Fruit fly (Drosophila melanogaster): Measurements from ENCODE around the gene Sfp24Bc.

Gene Sfp24Bc

dm6 chr2L:3675770-3676169 lies 5.4 kb upstream of the Sfp24Bc start (continued):
- TF ChIP-seq Dek (tag; optimal IDR thresholded peaks at IDR 0.05) = no peak
- peak; percentile 29; the same call in 1 of the 2 replicates for TF ChIP-seq CG1024 (GFP tag; IDR thresholded peaks at IDR 0.05)
- TF ChIP-seq CG9876 (GFP tag; optimal IDR thresholded peaks at IDR 0.05) = no peak
- TF ChIP-seq bab2 (GFP tag; optimal IDR thresholded peaks at IDR 0.05) = no peak
- no peak for TF ChIP-seq CG3995 (GFP tag; optimal IDR thresholded peaks at IDR 0.05)
- no peak for TF ChIP-seq Mad (GFP tag; optimal IDR thresholded peaks at IDR 0.05)
- peak; percentile 57 for TF ChIP-seq CG1603 (tag; optimal IDR thresholded peaks at IDR 0.05)
- no peak for TF ChIP-seq HHEX (GFP tag; optimal IDR thresholded peaks at IDR 0.05)
- no peak for TF ChIP-seq vfl (GFP tag; optimal IDR thresholded peaks at IDR 0.05)
- TF ChIP-seq Sry-β (GFP tag; optimal IDR thresholded peaks at IDR 0.05) = no peak
- TF ChIP-seq Dbx (GFP tag; IDR thresholded peaks at IDR 0.05) = no peak
- TF ChIP-seq CG10654 (GFP tag; optimal IDR thresholded peaks at IDR 0.05) = no peak
- no peak for TF ChIP-seq ato (GFP tag; IDR thresholded peaks at IDR 0.05; ENCODE audit: partially characterized antibody)
- no peak for TF ChIP-seq Dll (GFP tag; IDR thresholded peaks at IDR 0.05; ENCODE audit: partially characterized antibody)
- no peak for TF ChIP-seq MBD-R2 (GFP tag; IDR thresholded peaks at IDR 0.05)
- TF ChIP-seq Gug (GFP tag; IDR thresholded peaks at IDR 0.05) = no peak
- no peak for TF ChIP-seq CG17359 (tag; optimal IDR thresholded peaks at IDR 0.05)
- TF ChIP-seq lola (GFP tag; optimal IDR thresholded peaks at IDR 0.05) = peak in 1 of 3 experiments; percentile 72
- no peak for TF ChIP-seq p53 (GFP tag; optimal IDR thresholded peaks at IDR 0.05)
- TF ChIP-seq CG13775 (GFP tag; optimal IDR thresholded peaks at IDR 0.05) = no peak
- TF ChIP-seq CG4820 (GFP tag; optimal IDR thresholded peaks at IDR 0.05) = peak; percentile 47
- no peak for TF ChIP-seq CG32532 (GFP tag; IDR thresholded peaks at IDR 0.05)
- TF ChIP-seq Hmx (GFP tag; optimal IDR thresholded peaks at IDR 0.05) = no peak
- TF ChIP-seq Hmr (GFP tag; optimal IDR thresholded peaks at IDR 0.05) = no peak
- no peak for TF ChIP-seq crp (GFP tag; optimal IDR thresholded peaks at IDR 0.05)
- TF ChIP-seq cwo (GFP tag; optimal IDR thresholded peaks at IDR 0.05) = no peak
- peak; percentile 42; the same call in 1 of the 2 replicates for TF ChIP-seq chm (GFP tag; IDR thresholded peaks at IDR 0.05)
- TF ChIP-seq amos (GFP tag; IDR thresholded peaks at IDR 0.05; ENCODE audit: partially characterized antibody) = no peak
- TF ChIP-seq Atf-2 (GFP tag; optimal IDR thresholded peaks at IDR 0.05) = no peak
- no peak for TF ChIP-seq run (tag; optimal IDR thresholded peaks at IDR 0.05)
- no peak for TF ChIP-seq Dad (GFP tag; optimal IDR thresholded peaks at IDR 0.05)
- TF ChIP-seq CG31365 (tag; optimal IDR thresholded peaks at IDR 0.05) = no peak
- TF ChIP-seq ara (GFP tag; IDR thresholded peaks at IDR 0.05) = peak; percentile 49; the same call in 1 of the 2 replicates
- TF ChIP-seq Vsx1 (GFP tag; optimal IDR thresholded peaks at IDR 0.05) = no peak
- no peak for TF ChIP-seq Poxn (GFP tag; IDR thresholded peaks at IDR 0.05)
- no peak for TF ChIP-seq mld (GFP tag; IDR thresholded peaks at IDR 0.05; ENCODE audit: partially characterized antibody)
- TF ChIP-seq wor (GFP tag; IDR thresholded peaks at IDR 0.05) = no peak
- TF ChIP-seq Dip3 (GFP tag; optimal IDR thresholded peaks at IDR 0.05) = no peak
- TF ChIP-seq CG8281 (tag; optimal IDR thresholded peaks at IDR 0.05) = no peak
- TF ChIP-seq chif (GFP tag; optimal IDR thresholded peaks at IDR 0.05) = peak; percentile 17 to 49
- no peak for TF ChIP-seq CG31388 (GFP tag; optimal IDR thresholded peaks at IDR 0.05)
- no peak for TF ChIP-seq inv (GFP tag; IDR thresholded peaks at IDR 0.05; ENCODE audit: partially characterized antibody)
- peak; percentile 49; the same call in 1 of the 2 replicates for TF ChIP-seq onecut (GFP tag; IDR thresholded peaks at IDR 0.05)
- TF ChIP-seq peb (GFP tag; IDR thresholded peaks at IDR 0.05) = no peak
- no peak for TF ChIP-seq en (GFP tag; optimal IDR thresholded peaks at IDR 0.05)
- no peak for TF ChIP-seq luna (GFP tag; optimal IDR thresholded peaks at IDR 0.05)
- no peak for TF ChIP-seq hb (GFP tag; IDR thresholded peaks at IDR 0.05; ENCODE audit: partially characterized antibody)
- peak; percentile 18 for TF ChIP-seq CG9727 (GFP tag; optimal IDR thresholded peaks at IDR 0.05)
- peak; percentile 10 for TF ChIP-seq bcd (GFP tag; optimal IDR thresholded peaks at IDR 0.05)
- TF ChIP-seq pb (GFP tag; optimal IDR thresholded peaks at IDR 0.05) = no peak
- TF ChIP-seq ssp (GFP tag; IDR thresholded peaks at IDR 0.05) = no peak
